Worm (Caenorhabditis elegans) whole organism, L2 larva: Measurements from ENCODE around the gene C02C6.14.

Experiments used
- ZK546.5 ChIP-seq: sonication (generic microtip); optimal IDR thresholded peaks from 2 replicates; lab custom pipeline; 2017; ENCODE audit warnings: missing biosample characterization, missing genetic modification characterization
- ama-1 ChIP-seq: fragments of 150-350 bp; optimal IDR thresholded peaks from 2 replicates; lab custom pipeline; 2018; ENCODE audit warnings: inconsistent platforms
- blmp-1 ChIP-seq: sonication (generic microtip); optimal IDR thresholded peaks from 2 replicates; lab custom pipeline; 2017; ENCODE audit warnings: missing genetic modification characterization, mild to moderate bottlenecking, missing compliant biosample characterization, antibody characterized with exemption, moderate library complexity; ENCODE audit not compliant: insufficient read depth
- crh-2 ChIP-seq: sonication (generic microtip); optimal IDR thresholded peaks from 2 replicates; lab custom pipeline; 2017; ENCODE audit warnings: missing biosample characterization, missing genetic modification characterization
- elt-3 ChIP-seq: sonication (generic microtip); optimal IDR thresholded peaks from 2 replicates; lab custom pipeline; 2017; ENCODE audit warnings: missing biosample characterization, missing genetic modification characterization
- fos-1 ChIP-seq: fragments of 150-350 bp; optimal IDR thresholded peaks from 2 replicates; lab custom pipeline; 2014; ENCODE audit warnings: missing biosample characterization, missing genetic modification characterization
- mdl-1 ChIP-seq, 2 experiments: fragments of 150-350 bp in 1 of 2; sonication (generic microtip) in 1 of 2; optimal IDR thresholded peaks; 2 replicates each; lab custom pipeline; 2017; ENCODE audit warnings: missing biosample characterization in 2 of 2, missing genetic modification characterization in 2 of 2
- nhr-10 ChIP-seq: sonication (generic microtip); optimal IDR thresholded peaks from 2 replicates; lab custom pipeline; 2017; ENCODE audit warnings: missing biosample characterization, missing genetic modification characterization
- nhr-11 ChIP-seq: fragments of 150-350 bp; optimal IDR thresholded peaks from 2 replicates; lab custom pipeline; 2014; ENCODE audit warnings: missing biosample characterization, missing genetic modification characterization
- nhr-25 ChIP-seq: fragments of 150-350 bp; sonication (generic microtip); optimal IDR thresholded peaks from 3 replicates; lab custom pipeline; 2014; ENCODE audit warnings: missing biosample characterization, missing genetic modification characterization
- nhr-77 ChIP-seq: fragments of 150-350 bp; optimal IDR thresholded peaks from 2 replicates; lab custom pipeline; 2014; ENCODE audit warnings: missing biosample characterization, missing genetic modification characterization
- snpc-4 ChIP-seq: fragments of 150-350 bp; optimal IDR thresholded peaks from 2 replicates; lab custom pipeline; 2014; ENCODE audit warnings: missing biosample characterization, missing genetic modification characterization
- unc-62 ChIP-seq: fragments of 150-350 bp; optimal IDR thresholded peaks from 2 replicates; lab custom pipeline; 2014; ENCODE audit warnings: missing biosample characterization, missing genetic modification reagents, missing genetic modification characterization

DNA sequence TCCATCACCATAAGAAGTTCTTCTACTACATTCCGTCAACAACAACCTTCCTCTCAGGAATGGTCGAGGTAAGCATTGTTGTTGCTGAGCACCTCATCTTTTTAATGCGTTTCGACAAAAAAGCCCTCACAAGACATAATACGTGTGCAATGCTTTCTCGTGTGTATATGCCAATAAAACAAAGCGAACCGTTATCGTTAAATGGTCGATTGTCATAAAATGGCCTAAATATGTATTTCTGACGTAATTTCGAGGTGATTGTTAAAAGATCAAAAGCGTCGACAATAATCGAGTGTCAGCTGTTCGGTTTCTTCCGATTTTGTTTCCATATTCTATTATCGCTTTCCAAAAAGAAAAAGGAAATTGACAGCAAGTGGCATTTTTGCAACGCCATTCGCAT, 7.2 kb downstream of the C02C6.14 start:
- no peak for TF ChIP-seq nhr-11 (tag; lab: Kevin White, UChicago)
- TF ChIP-seq fos-1 (tag; lab: Kevin White, UChicago): peak; percentile 38
- TF ChIP-seq nhr-25 (tag; lab: Kevin White, UChicago): no peak
- TF ChIP-seq snpc-4 (tag; lab: Kevin White, UChicago): no peak
- no peak for TF ChIP-seq unc-62
- TF ChIP-seq mdl-1 (tag; optimal IDR thresholded peaks at IDR 0.05; lab: Kevin White, UChicago): no peak
- no peak for TF ChIP-seq ZK546.5 (tag; lab: Kevin White, UChicago)
- TF ChIP-seq elt-3: no peak
- TF ChIP-seq crh-2: peak; percentile 11
- TF ChIP-seq nhr-77 (tag; lab: Kevin White, UChicago): no peak
- TF ChIP-seq blmp-1 (tag; lab: Kevin White, UChicago): no peak
- no peak for TF ChIP-seq nhr-10 (tag; lab: Kevin White, UChicago)
- no peak for TF ChIP-seq ama-1
